Worm (Caenorhabditis elegans) whole organism, mixed stage, embryonic: ENCODE measurements around the gene Y97E10AR.3.
A peak's percentile ranks its signal among the peaks of the same experiment; 100 is the strongest.

ENCODE experiments used
- M03D4.4 ChIP-seq: sonication (generic microtip); optimal IDR thresholded peaks from 2 replicates; lab custom pipeline; 2017; ENCODE audit warnings: mild to moderate bottlenecking, missing genetic modification characterization, missing compliant biosample characterization
- bed-3 ChIP-seq: fragments of 200-800 bp; sonication (Bioruptor generic); optimal IDR thresholded peaks from 3 replicates; lab custom pipeline; 2018; ENCODE audit warnings: mild to moderate bottlenecking, missing genetic modification characterization, moderate library complexity, missing compliant biosample characterization
- blmp-1 ChIP-seq: fragments of 150-350 bp; optimal IDR thresholded peaks from 2 replicates; lab custom pipeline; 2014; ENCODE audit warnings: missing biosample characterization, missing genetic modification characterization
- ceh-39 ChIP-seq: fragments of 150-350 bp; optimal IDR thresholded peaks from 2 replicates; lab custom pipeline; 2014; ENCODE audit warnings: missing biosample characterization, missing genetic modification characterization
- ceh-43 ChIP-seq: fragments of 200-800 bp; sonication (Bioruptor generic); optimal IDR thresholded peaks from 2 replicates; lab custom pipeline; 2018; ENCODE audit warnings: mild to moderate bottlenecking, missing genetic modification characterization, moderate library complexity, missing compliant biosample characterization
- ceh-83 ChIP-seq: fragments of 200-800 bp; sonication (Bioruptor generic); optimal IDR thresholded peaks from 2 replicates; lab custom pipeline; 2018; ENCODE audit warnings: mild to moderate bottlenecking, missing genetic modification characterization, missing compliant biosample characterization
- ces-1 ChIP-seq: fragments of 150-350 bp; optimal IDR thresholded peaks from 2 replicates; lab custom pipeline; 2014; ENCODE audit warnings: missing biosample characterization, missing genetic modification reagents, missing genetic modification characterization
- drap-1 ChIP-seq: fragments of 200-800 bp; sonication (Bioruptor generic); optimal IDR thresholded peaks from 3 replicates; lab custom pipeline; 2018; ENCODE audit warnings: mild to moderate bottlenecking, missing genetic modification characterization, missing compliant biosample characterization
- elt-1 ChIP-seq: sonication (generic microtip); optimal IDR thresholded peaks from 2 replicates; lab custom pipeline; 2017; ENCODE audit warnings: missing genetic modification characterization, mild to moderate bottlenecking, missing compliant biosample characterization, antibody characterized with exemption, moderate library complexity, borderline replicate concordance; ENCODE audit not compliant: insufficient read depth
- flh-1 ChIP-seq: fragments of 200-800 bp; sonication (Bioruptor generic); optimal IDR thresholded peaks from 2 replicates; lab custom pipeline; 2018; ENCODE audit warnings: mild to moderate bottlenecking, missing genetic modification characterization, moderate library complexity, missing compliant biosample characterization
- ham-2 ChIP-seq: fragments of 200-800 bp; sonication (Bioruptor generic); optimal IDR thresholded peaks from 2 replicates; lab custom pipeline; 2018; ENCODE audit warnings: mild to moderate bottlenecking, missing genetic modification characterization, missing compliant biosample characterization
- hlh-1 ChIP-seq: fragments of 150-350 bp; optimal IDR thresholded peaks from 2 replicates; lab custom pipeline; 2014; ENCODE audit warnings: missing biosample characterization, missing genetic modification reagents, missing genetic modification characterization
- lin-13 ChIP-seq: fragments of 150-350 bp; optimal IDR thresholded peaks from 2 replicates; lab custom pipeline; 2014; ENCODE audit warnings: missing biosample characterization, missing genetic modification characterization
- mab-5 ChIP-seq: fragments of 150-350 bp; optimal IDR thresholded peaks from 2 replicates; lab custom pipeline; 2014; ENCODE audit warnings: missing biosample characterization, missing genetic modification characterization
- mep-1 ChIP-seq: fragments of 150-350 bp; optimal IDR thresholded peaks from 2 replicates; lab custom pipeline; 2017; ENCODE audit warnings: missing biosample characterization, missing genetic modification reagents, missing genetic modification characterization, inconsistent platforms
- nhr-12 ChIP-seq: fragments of 150-350 bp; optimal IDR thresholded peaks from 2 replicates; lab custom pipeline; 2014; ENCODE audit warnings: missing biosample characterization, missing genetic modification characterization
- nhr-2 ChIP-seq: fragments of 150-350 bp; optimal IDR thresholded peaks from 2 replicates; lab custom pipeline; 2014; ENCODE audit warnings: missing biosample characterization, missing genetic modification characterization
- nhr-237 ChIP-seq: fragments of 150-350 bp; optimal IDR thresholded peaks from 2 replicates; lab custom pipeline; 2014; ENCODE audit warnings: missing biosample characterization, missing genetic modification characterization
- nhr-28 ChIP-seq: fragments of 150-350 bp; optimal IDR thresholded peaks from 2 replicates; lab custom pipeline; 2014; ENCODE audit warnings: missing biosample characterization, missing genetic modification characterization
- sem-2 ChIP-seq: fragments of 200-800 bp; sonication (Bioruptor generic); optimal IDR thresholded peaks from 2 replicates; lab custom pipeline; 2018; ENCODE audit warnings: mild to moderate bottlenecking, missing genetic modification characterization, missing compliant biosample characterization
- snpc-4 ChIP-seq: fragments of 150-350 bp; optimal IDR thresholded peaks from 2 replicates; lab custom pipeline; 2014; ENCODE audit warnings: missing biosample characterization, missing genetic modification characterization
- sptf-1 ChIP-seq: sonication (generic microtip); optimal IDR thresholded peaks from 2 replicates; lab custom pipeline; 2017; ENCODE audit warnings: mild to moderate bottlenecking, missing genetic modification characterization, moderate library complexity, missing compliant biosample characterization
- tbx-8 ChIP-seq: fragments of 200-800 bp; sonication (Bioruptor generic); optimal IDR thresholded peaks from 2 replicates; lab custom pipeline; 2018; ENCODE audit warnings: mild to moderate bottlenecking, missing genetic modification characterization, moderate library complexity, missing compliant biosample characterization
- unc-120 ChIP-seq: sonication (generic microtip); optimal IDR thresholded peaks from 2 replicates; lab custom pipeline; 2017; ENCODE audit warnings: missing genetic modification characterization, missing compliant biosample characterization; ENCODE audit not compliant: poor library complexity, severe bottlenecking
- unc-39 ChIP-seq: fragments of 150-350 bp; optimal IDR thresholded peaks from 2 replicates; lab custom pipeline; 2014; ENCODE audit warnings: missing biosample characterization, missing genetic modification characterization
- unc-62 ChIP-seq: fragments of 150-350 bp; optimal IDR thresholded peaks from 2 replicates; lab custom pipeline; 2014; ENCODE audit warnings: missing biosample characterization, missing genetic modification reagents, missing genetic modification characterization
- zip-8 ChIP-seq: fragments of 150-350 bp; optimal IDR thresholded peaks from 2 replicates; lab custom pipeline; 2014; ENCODE audit warnings: missing biosample characterization, missing genetic modification characterization

Y97E10AR.3 gene

ce11 chrV:8050059-8050677 lies 42.9 kb upstream of the Y97E10AR.3 start:
- TF ChIP-seq sptf-1 = no peak
- TF ChIP-seq nhr-237 (tag; lab: Kevin White, UChicago) = no peak
- TF ChIP-seq zip-8 (tag; lab: Kevin White, UChicago) = no peak
- no peak for TF ChIP-seq ceh-43 (GFP tag; lab: Kevin White, UChicago)
- no peak for TF ChIP-seq nhr-28 (tag; lab: Kevin White, UChicago)
- TF ChIP-seq nhr-2 (tag; lab: Kevin White, UChicago) = no peak
- TF ChIP-seq snpc-4 (tag; lab: Kevin White, UChicago) = no peak

DNA sequence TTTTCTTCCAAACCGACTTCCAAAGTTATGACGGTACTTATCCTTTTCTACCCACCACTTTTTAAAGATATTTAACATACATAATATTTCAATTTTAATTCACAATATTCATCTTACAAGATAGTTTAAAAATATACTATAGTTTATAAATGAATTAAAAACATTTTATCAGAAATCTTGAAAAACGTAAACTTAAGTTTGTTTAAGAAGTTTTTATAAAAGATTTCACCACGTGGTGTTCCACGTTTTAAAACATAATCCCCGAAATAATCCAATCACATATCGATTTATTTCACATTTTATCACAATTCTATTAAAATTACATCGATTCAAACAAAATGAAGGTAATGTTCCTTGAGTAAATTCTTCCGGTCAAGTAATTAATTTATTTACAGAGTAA lies 39.4 kb upstream of the Y97E10AR.3 start, which contains the start of gene ZC513.3:
ZC513.3 (plus strand) TSS at position 301 of the 400 bp plus-strand sequence.
- no peak for TF ChIP-seq mep-1 (tag; lab: Kevin White, UChicago)
- TF ChIP-seq ceh-39 (tag; lab: Kevin White, UChicago) = no peak
- TF ChIP-seq sptf-1 = no peak
- no peak for TF ChIP-seq ceh-43 (GFP tag; lab: Kevin White, UChicago)
- TF ChIP-seq ceh-83 (GFP tag; lab: Kevin White, UChicago) = no peak
- TF ChIP-seq unc-39 (tag; lab: Kevin White, UChicago) = no peak
- TF ChIP-seq drap-1 = no peak
- TF ChIP-seq bed-3 (GFP tag; lab: Kevin White, UChicago) = no peak
- TF ChIP-seq unc-120 = no peak
- no peak for TF ChIP-seq nhr-237 (tag; lab: Kevin White, UChicago)
- TF ChIP-seq nhr-28 (tag; lab: Kevin White, UChicago) = no peak
- no peak for TF ChIP-seq tbx-8
- no peak for TF ChIP-seq hlh-1 (tag; lab: Kevin White, UChicago)
- TF ChIP-seq unc-62 (GFP tag; lab: Kevin White, UChicago) = no peak

DNA sequence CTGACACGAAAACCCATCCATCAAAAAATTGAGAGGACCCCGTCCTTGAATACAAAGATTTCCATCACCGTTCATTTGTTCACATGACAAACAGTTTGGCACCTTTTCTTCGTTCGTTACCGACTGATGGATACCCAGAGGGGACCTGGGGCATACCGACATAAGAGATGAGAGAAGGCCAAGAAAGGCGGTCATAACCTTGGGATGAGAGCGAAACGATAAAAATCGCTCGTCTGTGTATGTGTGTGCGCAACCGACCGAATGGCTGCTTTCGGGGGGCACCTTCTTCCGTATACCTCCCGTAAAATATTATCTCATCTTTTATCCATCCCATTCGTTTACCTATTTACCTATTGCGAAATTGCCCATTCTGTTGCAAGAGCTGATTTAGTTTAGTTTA lies 37.6 kb upstream of the Y97E10AR.3 start:
- TF ChIP-seq unc-62 (GFP tag; lab: Kevin White, UChicago) (peak; percentile 49), M03D4.4 (tag; lab: Kevin White, UChicago) (no peak), elt-1 (tag; lab: Kevin White, UChicago) (peak; percentile 54), ham-2 (GFP tag; lab: Kevin White, UChicago) (peak; percentile 51), ces-1 (GFP tag; lab: Kevin White, UChicago) (no peak), nhr-2 (tag; lab: Kevin White, UChicago) (peak; percentile 49)

ce11 chrV:8043664-8044063 lies 36.4 kb upstream of the Y97E10AR.3 start:
- no peak for TF ChIP-seq nhr-12 (tag; lab: Kevin White, UChicago)
- peak; percentile 38 for TF ChIP-seq elt-1 (tag; lab: Kevin White, UChicago)

ce11 chrV:8041336-8041868 lies 34.1 kb upstream of the Y97E10AR.3 start:
- TF ChIP-seq unc-120 = no peak
- no peak for TF ChIP-seq sem-2 (GFP tag; lab: Kevin White, UChicago)
- no peak for TF ChIP-seq unc-39 (tag; lab: Kevin White, UChicago)
- TF ChIP-seq mab-5 (tag; lab: Kevin White, UChicago) = no peak
- TF ChIP-seq tbx-8 = no peak
- TF ChIP-seq drap-1 = no peak
- TF ChIP-seq elt-1 (tag; lab: Kevin White, UChicago) = no peak
- no peak for TF ChIP-seq nhr-2 (tag; lab: Kevin White, UChicago)
- TF ChIP-seq nhr-12 (tag; lab: Kevin White, UChicago) = no peak
- no peak for TF ChIP-seq lin-13
- TF ChIP-seq mep-1 (tag; lab: Kevin White, UChicago) = no peak
- no peak for TF ChIP-seq snpc-4 (tag; lab: Kevin White, UChicago)
- TF ChIP-seq M03D4.4 (tag; lab: Kevin White, UChicago) = no peak
- TF ChIP-seq flh-1 (GFP tag; lab: Kevin White, UChicago) = no peak
- TF ChIP-seq nhr-28 (tag; lab: Kevin White, UChicago) = no peak
- no peak for TF ChIP-seq bed-3 (GFP tag; lab: Kevin White, UChicago)
- TF ChIP-seq unc-62 (GFP tag; lab: Kevin White, UChicago) = no peak
- TF ChIP-seq ceh-39 (tag; lab: Kevin White, UChicago) = no peak
- TF ChIP-seq blmp-1 (tag; lab: Kevin White, UChicago) = no peak
- no peak for TF ChIP-seq ceh-83 (GFP tag; lab: Kevin White, UChicago)
